Worm (Caenorhabditis elegans) whole organism, L4/young adult: ENCODE results near the gene srw-4.

ENCODE experiments used
- W03F9.2 ChIP-seq: fragments of 150-350 bp; optimal IDR thresholded peaks from 2 replicates; lab custom pipeline; 2014; ENCODE audit warnings: missing biosample characterization, missing genetic modification characterization
- dao-5 ChIP-seq: sonication (generic microtip); optimal IDR thresholded peaks from 2 replicates; lab custom pipeline; 2016; ENCODE audit warnings: missing genotype, missing genetic modification characterization, moderate library complexity, missing compliant biosample characterization
- him-1 ChIP-seq: sonication (generic microtip); optimal IDR thresholded peaks from 2 replicates; lab custom pipeline; 2016; ENCODE audit warnings: missing genotype, missing genetic modification reagents, missing genetic modification characterization, missing compliant biosample characterization

srw-4 gene

DNA sequence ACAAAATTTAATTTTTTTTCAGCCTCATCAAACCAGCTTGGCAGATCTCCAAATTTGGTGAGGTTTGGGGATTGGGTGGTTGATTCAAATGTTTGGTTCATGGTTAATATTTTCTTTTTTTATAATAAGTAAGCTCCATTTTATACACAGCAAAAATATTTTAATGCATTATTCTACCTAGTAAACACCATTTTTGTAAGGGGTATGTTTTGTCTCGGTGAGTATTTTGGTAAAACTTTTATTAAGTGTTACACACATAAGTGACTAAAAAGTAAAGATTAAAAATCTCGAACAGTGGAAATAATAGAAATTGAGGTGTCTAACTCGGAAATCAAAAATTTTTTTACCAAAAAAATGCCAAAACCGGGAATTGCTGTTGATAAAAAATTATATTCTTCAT lies at the start of gene srw-4:
srw-4 (minus strand) TSS at position 101 of the 400 bp plus-strand sequence.
- TF ChIP-seq W03F9.2 (tag; lab: Kevin White, UChicago), result no peak
- TF ChIP-seq him-1 (tag; lab: Kevin White, UChicago), result no peak
- no peak for TF ChIP-seq dao-5 (tag; lab: Kevin White, UChicago)

DNA sequence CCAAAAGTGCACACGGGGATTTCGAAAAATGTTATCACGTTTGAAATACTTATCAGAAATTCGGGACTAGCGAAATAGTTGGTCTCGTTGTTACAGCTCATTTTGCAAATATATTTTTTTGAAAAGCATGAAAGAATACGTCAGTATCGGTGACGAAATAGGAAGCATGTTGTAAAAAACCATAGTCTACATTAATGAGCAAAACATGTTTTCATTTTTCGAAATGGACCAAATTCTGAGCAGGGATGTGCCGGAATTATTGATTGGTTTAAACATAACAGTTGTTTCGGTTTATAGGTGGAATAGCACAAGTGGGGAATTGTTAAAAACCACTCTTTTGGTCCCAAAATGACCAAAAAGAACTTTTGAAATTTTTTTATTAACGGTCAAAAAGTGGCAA lies 45.5 kb upstream of the srw-4 start, which contains the start of gene srh-247:
srh-247 (minus strand) TSS at position 101 of the 400 bp plus-strand sequence.
- TF ChIP-seq W03F9.2 (tag; lab: Kevin White, UChicago) (no peak), him-1 (tag; lab: Kevin White, UChicago) (no peak), dao-5 (tag; lab: Kevin White, UChicago) (no peak)

DNA sequence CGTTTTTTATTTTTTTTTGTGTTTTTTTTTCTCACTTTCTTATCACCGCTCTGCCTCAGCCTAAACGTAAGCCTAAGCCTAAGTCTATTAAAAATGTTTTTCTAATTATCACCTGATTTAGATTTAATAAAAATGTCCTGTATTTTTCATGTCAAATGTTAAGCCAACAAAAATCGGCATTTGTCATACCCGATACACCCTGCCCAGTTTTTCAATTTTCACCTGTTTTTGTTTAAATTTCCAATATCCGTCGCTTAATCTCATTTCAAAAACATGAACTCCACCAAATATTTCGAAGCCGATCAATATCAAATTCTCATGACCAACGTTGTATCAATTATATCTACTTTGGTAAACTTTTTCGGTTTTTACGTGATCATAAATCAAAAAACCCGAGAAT lies 42.7 kb upstream of the srw-4 start, which contains the start of gene C31B8.1:
C31B8.1 (plus strand) TSS at position 301 of the 400 bp plus-strand sequence.
- TF ChIP-seq him-1 (tag; lab: Kevin White, UChicago) (no peak), W03F9.2 (tag; lab: Kevin White, UChicago) (no peak), dao-5 (tag; lab: Kevin White, UChicago) (no peak)

DNA sequence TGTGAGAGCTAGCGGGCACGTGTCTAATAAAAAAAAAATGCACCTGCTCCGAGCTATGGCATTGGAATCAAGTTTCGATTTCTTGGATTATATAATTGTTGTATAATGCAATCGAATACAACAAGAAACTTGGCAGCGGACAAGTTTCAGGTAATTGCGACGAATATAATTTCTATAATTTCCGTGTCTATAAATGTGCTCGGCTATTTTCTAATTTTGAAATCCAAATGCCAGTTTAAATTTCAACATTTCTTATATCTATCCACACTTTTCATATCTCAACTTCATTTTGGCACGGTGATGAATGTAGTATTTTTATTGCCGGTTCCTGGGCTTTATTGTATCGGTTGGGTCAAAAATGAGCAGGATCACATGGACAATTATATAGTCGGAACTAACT lies 41.2 kb upstream of the srw-4 start, which contains the start of gene C31B8.16:
C31B8.16 (plus strand) TSS at position 301 of the 400 bp plus-strand sequence.
- no peak for TF ChIP-seq him-1 (tag; lab: Kevin White, UChicago)
- no peak for TF ChIP-seq W03F9.2 (tag; lab: Kevin White, UChicago)
- no peak for TF ChIP-seq dao-5 (tag; lab: Kevin White, UChicago)

DNA sequence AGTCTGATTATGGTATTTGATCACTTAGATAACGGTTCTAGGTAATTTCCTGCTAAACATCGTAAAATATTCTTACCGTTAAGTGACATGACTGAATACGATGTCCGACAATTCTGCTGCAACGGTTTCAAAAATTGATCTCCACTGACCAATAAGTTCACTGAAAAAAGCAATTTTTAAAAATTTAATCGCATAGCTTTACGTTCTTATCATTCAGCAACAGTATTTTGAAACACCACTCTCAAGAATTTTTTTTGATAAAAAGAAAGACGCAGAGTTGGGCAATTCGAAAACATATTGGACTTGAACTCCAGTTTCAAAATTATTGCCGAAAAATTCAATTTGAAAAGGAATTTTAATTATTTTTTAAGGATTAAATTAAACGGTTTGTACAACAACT lies 39.0 kb upstream of the srw-4 start, which contains the start of gene C31B8.12:
C31B8.12 (minus strand) TSS at position 101 of the 400 bp plus-strand sequence.
- no peak for TF ChIP-seq W03F9.2 (tag; lab: Kevin White, UChicago)
- no peak for TF ChIP-seq him-1 (tag; lab: Kevin White, UChicago)
- no peak for TF ChIP-seq dao-5 (tag; lab: Kevin White, UChicago)

DNA sequence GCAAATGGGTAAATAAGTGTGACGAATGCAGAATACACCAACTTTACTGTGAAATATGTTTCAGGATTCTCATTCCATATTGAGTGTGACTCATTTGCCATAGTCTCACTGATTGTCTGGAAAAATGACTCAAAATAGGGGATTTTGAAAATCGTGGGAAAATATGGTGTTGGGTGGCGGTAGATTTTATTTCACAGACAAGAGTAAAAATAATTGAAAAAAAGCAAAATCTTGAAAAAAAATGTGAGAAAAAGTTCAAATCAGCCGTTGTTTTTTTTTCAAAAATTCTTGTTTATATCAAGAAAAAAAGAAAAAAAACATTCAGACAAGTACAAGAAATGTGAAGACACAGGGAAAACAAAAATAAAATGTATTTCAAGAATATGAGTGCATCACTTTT lies 34.0 kb upstream of the srw-4 start, which contains the start of gene srh-38:
srh-38 (minus strand) TSS at position 101 of the 400 bp plus-strand sequence.
- TF ChIP-seq W03F9.2 (tag; lab: Kevin White, UChicago) (no peak), dao-5 (tag; lab: Kevin White, UChicago) (no peak), him-1 (tag; lab: Kevin White, UChicago) (no peak)

DNA sequence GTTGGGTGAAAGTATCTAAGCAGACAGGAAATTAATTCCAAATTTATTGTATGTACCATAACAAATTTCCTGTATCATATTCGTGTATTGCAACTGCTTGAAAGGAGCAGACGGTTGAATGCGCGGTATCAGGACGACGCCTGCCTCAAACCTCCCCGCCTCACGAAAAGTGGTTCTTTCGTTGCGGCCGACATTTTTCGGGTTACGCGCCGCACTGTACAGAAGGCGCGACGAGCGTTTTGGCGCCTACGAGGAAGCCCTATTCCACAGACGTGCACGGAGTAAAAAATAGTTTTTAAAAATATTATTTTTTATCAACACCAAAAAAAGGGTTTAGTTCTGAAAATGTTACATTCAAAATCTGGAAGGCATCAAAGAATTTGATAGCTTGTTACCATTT lies 31.5 kb upstream of the srw-4 start:
- TF ChIP-seq dao-5 (tag; lab: Kevin White, UChicago) (no peak), him-1 (tag; lab: Kevin White, UChicago) (no peak), W03F9.2 (tag; lab: Kevin White, UChicago) (no peak)

DNA sequence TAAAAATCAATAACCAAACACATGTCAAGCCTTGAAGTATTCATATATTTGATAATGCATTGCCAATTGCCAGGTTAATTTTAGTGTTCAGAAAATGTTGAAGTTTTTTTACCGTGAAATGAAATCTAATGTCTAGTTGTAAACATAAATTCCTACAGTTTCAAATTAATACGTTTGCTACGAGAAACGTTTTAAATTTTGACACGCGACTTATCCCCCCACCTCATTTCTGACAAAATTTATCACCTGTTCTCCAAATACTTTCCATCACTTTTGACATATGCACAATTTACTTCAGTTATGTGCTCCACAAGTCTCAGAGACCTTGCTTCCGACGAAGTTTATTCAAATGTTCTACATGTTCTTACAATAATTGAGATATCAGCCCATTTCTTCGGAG lies 25.4 kb upstream of the srw-4 start, which contains the start of gene srh-146:
srh-146 (plus strand) TSS at position 301 of the 400 bp plus-strand sequence.
- TF ChIP-seq W03F9.2 (tag; lab: Kevin White, UChicago) (no peak), dao-5 (tag; lab: Kevin White, UChicago) (no peak), him-1 (tag; lab: Kevin White, UChicago) (no peak)

DNA sequence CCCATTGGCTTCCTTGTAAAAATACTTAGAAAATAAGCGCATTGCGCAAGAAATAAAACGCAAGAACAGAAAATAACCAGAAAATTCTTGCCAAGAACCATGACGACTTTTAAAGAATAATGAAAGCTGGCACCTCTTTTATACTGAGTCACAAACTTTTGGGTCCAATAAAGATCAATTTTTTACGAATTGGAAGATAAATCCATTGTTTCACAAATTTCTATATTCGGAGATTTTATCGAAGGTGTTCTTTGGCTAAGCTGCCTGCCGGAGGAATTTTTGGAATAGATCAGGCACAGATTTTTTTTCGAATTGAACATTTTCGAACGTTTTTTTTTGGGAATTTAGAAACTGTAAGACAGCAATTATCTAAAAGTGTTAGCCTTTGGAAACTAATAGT lies 24.3 kb upstream of the srw-4 start, which contains the start of gene C31B8.9:
C31B8.9 (minus strand) TSS at position 101 of the 400 bp plus-strand sequence.
- TF ChIP-seq W03F9.2 (tag; lab: Kevin White, UChicago), result no peak
- no peak for TF ChIP-seq dao-5 (tag; lab: Kevin White, UChicago)
- no peak for TF ChIP-seq him-1 (tag; lab: Kevin White, UChicago)

DNA sequence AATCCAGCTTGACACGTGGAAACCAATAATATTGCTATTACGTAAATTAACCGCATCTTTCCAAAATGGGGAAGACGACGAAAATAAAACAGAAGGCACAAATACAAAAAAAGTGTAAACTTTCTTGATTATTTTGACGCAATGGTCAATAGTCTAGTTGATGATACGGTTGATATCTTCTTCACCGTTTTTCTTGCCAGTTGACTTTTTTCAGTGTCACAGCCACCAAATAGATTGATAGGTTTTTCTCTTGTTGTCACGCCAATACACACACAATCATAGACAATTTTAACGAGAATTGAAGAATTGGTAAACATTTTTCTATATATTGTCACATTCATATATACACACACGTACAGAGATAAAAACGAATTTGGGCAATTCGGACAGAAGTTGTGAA lies 20.9 kb upstream of the srw-4 start, which contains the start of gene zmp-3:
zmp-3 (minus strand) TSS at position 101 of the 400 bp plus-strand sequence.
- no peak for TF ChIP-seq dao-5 (tag; lab: Kevin White, UChicago)
- no peak for TF ChIP-seq him-1 (tag; lab: Kevin White, UChicago)
- TF ChIP-seq W03F9.2 (tag; lab: Kevin White, UChicago), result no peak

DNA sequence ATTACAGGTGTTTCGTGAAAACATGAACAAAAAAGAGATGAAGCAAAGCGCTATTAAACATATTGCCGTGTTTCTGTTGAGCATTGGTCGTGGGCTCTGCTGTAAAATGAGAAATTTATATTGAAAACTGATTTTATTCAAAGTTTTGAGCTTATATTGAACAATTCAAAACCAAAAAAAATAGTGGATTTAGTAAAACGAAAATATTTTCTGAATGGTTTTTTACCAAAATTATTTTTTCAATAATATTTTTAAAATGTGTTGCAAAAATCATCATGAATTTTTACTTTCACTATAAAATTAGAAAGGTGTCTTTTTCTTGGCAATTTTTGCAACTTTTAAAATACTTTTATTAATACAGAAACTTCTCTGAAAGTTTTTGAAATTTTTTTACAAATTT lies 14.6 kb upstream of the srw-4 start, which contains the start of gene C31B8.7:
C31B8.7 (minus strand) TSS at position 101 of the 400 bp plus-strand sequence.
- no peak for TF ChIP-seq him-1 (tag; lab: Kevin White, UChicago)
- TF ChIP-seq W03F9.2 (tag; lab: Kevin White, UChicago), result no peak
- TF ChIP-seq dao-5 (tag; lab: Kevin White, UChicago), result no peak

DNA sequence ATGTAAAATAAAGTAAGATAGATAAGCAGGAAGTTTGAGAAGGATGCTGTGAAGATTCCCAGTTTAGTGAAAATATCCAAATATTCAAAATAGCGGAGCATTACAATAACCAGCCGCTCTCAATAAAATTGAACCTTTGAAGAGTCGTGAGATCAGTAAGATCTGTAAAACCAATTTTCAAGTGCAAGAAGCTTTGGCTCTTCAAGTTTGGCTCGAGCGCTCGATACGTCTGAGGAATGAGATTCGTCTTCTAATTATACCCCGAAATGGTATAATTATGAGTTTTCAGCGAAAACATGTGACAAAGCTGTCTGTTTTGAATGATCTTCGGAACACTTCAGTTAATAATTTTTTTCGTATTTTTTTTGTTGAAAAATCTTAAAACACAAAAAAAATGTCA lies 11.3 kb upstream of the srw-4 start, which contains the start of gene str-46:
str-46 (minus strand) TSS at position 101 of the 400 bp plus-strand sequence.
- no peak for TF ChIP-seq dao-5 (tag; lab: Kevin White, UChicago)
- TF ChIP-seq him-1 (tag; lab: Kevin White, UChicago), result no peak
- no peak for TF ChIP-seq W03F9.2 (tag; lab: Kevin White, UChicago)

DNA sequence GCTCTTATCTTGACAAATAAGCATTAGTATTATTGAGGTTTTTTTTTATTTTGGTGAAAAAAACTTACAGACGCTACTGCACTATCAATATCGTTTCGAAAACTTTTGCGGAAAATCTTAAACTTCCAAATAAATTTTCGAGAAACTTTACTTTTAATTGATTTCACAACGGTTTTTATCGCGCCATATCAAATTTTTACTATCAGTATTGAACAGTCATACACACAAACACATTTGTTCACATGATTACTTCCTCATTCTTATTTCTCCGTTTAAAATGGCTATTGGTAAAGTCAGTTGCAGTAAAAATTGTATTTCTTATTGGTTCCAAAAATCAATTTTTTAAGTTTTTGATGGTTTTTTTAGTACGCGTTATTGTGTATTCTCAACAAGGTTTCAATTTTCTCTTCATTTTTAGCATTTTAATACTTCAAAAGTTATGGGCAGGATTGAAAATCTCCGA lies 7.6 kb upstream of the srw-4 start, which contains the start of gene pals-32:
pals-32 (plus strand) TSS at position 413 of the 463 bp plus-strand sequence.
- no peak for TF ChIP-seq dao-5 (tag; lab: Kevin White, UChicago)
- TF ChIP-seq him-1 (tag; lab: Kevin White, UChicago), result no peak
- peak; percentile 29 for TF ChIP-seq W03F9.2 (tag; lab: Kevin White, UChicago)
